Worm (Caenorhabditis elegans): ENCODE data around the gene col-128.

DNA sequence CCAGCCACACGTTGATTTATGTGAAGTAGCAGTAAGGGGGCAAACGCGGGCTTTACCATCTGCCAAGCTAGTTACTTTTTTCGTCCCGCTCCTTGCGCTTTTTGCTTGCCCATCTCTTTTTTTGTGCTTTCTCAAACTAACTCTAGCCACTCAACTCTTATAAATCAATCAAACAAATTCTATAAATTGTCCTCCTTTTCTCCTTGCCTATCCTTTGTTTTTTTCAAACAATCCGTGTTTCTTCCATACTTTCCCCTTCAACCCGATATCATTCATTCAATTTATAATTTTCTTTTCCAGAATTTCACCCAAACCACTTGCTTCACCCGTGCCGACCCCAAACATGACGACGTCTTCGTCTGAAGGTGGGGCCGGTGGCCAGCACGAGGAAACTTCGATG lies 18.4 kb upstream of the col-128 start, which contains the start of gene srgp-1:
- TF ChIP-seq C08G9.2 (tag; optimal IDR thresholded peaks at IDR 0.05), result no peak
- no peak for TF ChIP-seq C38D4.7 (GFP tag; optimal IDR thresholded peaks at IDR 0.05)
- TF ChIP-seq pqm-1 (tag; optimal IDR thresholded peaks at IDR 0.05), result no peak
- no peak for TF ChIP-seq fkh-10 (GFP tag; optimal IDR thresholded peaks at IDR 0.05)
- TF ChIP-seq pag-3 (tag; optimal IDR thresholded peaks at IDR 0.05; ENCODE audit: borderline replicate concordance), result no peak
- no peak for TF ChIP-seq pha-4 (tag; optimal IDR thresholded peaks at IDR 0.05)
- no peak for TF ChIP-seq nhr-11 (tag; optimal IDR thresholded peaks at IDR 0.05)
- TF ChIP-seq ama-1 (optimal IDR thresholded peaks at IDR 0.05), result no peak
- no peak for TF ChIP-seq elt-2 (tag; optimal IDR thresholded peaks at IDR 0.05)
- no peak for TF ChIP-seq tbx-2 (tag; optimal IDR thresholded peaks at IDR 0.05)
